Worm (Caenorhabditis elegans): ENCODE measurements around the gene tag-275.

- TF ChIP-seq odd-2 (tag; optimal IDR thresholded peaks at IDR 0.05) (no peak), Y22D7AL.16 (tag; optimal IDR thresholded peaks at IDR 0.05) (no peak), K09A11.1 (tag; optimal IDR thresholded peaks at IDR 0.05; ENCODE audit: insufficient read depth) (no peak), che-1 (tag; optimal IDR thresholded peaks at IDR 0.05) (no peak), fax-1 (tag; optimal IDR thresholded peaks at IDR 0.05) (no peak), ceh-22 (tag; optimal IDR thresholded peaks at IDR 0.05) (no peak), dmd-4 (tag; optimal IDR thresholded peaks at IDR 0.05; ENCODE audit: borderline replicate concordance) (no peak), nhr-11 (tag; optimal IDR thresholded peaks at IDR 0.05) (no peak), F13H6.1 (tag; optimal IDR thresholded peaks at IDR 0.05) (no peak), ceh-19 (GFP tag; optimal IDR thresholded peaks at IDR 0.05) (no peak), pha-2 (tag; optimal IDR thresholded peaks at IDR 0.05) (no peak), ama-1 (optimal IDR thresholded peaks at IDR 0.05) (no peak), sox-2 (GFP tag; IDR thresholded peaks at IDR 0.05) (no peak)
Measured at ce11 chrX:6180293-6180692, 29.9 kb upstream of the tag-275 start, which contains the start of gene T13C5.7.

Measured in whole organism, late embryonic.